Fruit fly (Drosophila melanogaster) Kc167 (cell line): Measurements from ENCODE around the gene twit.

Source experiments
- Myc ChIP-seq: fragments of >200 bp; optimal IDR thresholded peaks from 2 replicates; lab custom pipeline; 2017; ENCODE audit warnings: missing external identifiers
- Sin3A ChIP-seq: fragments of >200 bp; optimal IDR thresholded peaks from 2 replicates; lab custom pipeline; 2018; ENCODE audit warnings: missing external identifiers
- h ChIP-seq: fragments of >200 bp; optimal IDR thresholded peaks from 3 replicates; lab custom pipeline; 2018; ENCODE audit warnings: missing external identifiers
- insv ChIP-seq: fragments of >200 bp; optimal IDR thresholded peaks from 3 replicates; lab custom pipeline; 2018; ENCODE audit warnings: missing external identifiers
- psq ChIP-seq: fragments of >200 bp; optimal IDR thresholded peaks from 2 replicates; lab custom pipeline; 2017; ENCODE audit warnings: missing external identifiers
- ttk ChIP-seq: sonication (Bioruptor generic); optimal IDR thresholded peaks from 2 replicates; lab custom pipeline; 2017; ENCODE audit warnings: missing external identifiers

The twit gene

DNA sequence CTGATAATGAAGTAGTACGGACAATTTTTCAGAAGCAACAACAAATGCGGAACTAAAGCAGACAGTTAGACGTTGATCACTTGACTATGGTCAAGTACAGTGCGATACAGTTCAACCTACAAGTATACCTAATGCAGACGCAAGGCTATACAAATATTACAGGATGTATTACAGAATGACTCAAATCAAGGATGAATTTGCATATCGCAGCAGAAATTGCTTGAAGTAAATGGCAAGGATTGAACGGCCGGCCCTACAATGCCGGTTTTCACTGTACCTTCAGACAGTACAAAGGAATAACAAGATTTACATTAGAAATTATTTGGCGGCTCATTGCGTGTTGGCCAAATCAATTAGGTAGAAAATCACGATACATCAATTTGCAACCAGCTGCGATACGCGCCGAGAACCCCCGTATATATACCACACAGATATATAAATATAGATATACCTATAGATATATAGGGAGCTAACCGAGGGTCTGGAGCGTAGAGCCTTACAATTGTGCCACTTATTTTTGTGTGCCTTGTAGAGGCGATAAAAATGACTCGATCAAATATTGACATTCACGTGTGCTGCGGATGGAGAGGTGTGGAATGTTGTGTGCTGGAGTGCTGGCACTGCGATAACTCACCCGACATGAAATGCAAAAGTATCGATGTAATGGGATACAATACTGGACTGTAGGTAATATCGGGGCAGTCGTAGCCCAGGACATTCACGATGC is 29.1 kb downstream of the twit start:
- TF ChIP-seq h (no peak), insv (lab: Kevin White, UChicago) (no peak), psq (lab: Kevin White, UChicago) (no peak), ttk (lab: Kevin White, UChicago) (no peak), Sin3A (no peak), Myc (no peak)

- TF ChIP-seq psq (lab: Kevin White, UChicago) = no peak
Observed at dm6 chr2L:20883097-20883496, 30.7 kb downstream of the twit start.

- TF ChIP-seq insv (lab: Kevin White, UChicago) = no peak
- TF ChIP-seq psq (lab: Kevin White, UChicago) = no peak
- TF ChIP-seq ttk (lab: Kevin White, UChicago) = no peak
- TF ChIP-seq Sin3A = no peak
- no peak for TF ChIP-seq h
- no peak for TF ChIP-seq Myc
Observed at dm6 chr2L:20883624-20884220, 31.3 kb downstream of the twit start.

DNA sequence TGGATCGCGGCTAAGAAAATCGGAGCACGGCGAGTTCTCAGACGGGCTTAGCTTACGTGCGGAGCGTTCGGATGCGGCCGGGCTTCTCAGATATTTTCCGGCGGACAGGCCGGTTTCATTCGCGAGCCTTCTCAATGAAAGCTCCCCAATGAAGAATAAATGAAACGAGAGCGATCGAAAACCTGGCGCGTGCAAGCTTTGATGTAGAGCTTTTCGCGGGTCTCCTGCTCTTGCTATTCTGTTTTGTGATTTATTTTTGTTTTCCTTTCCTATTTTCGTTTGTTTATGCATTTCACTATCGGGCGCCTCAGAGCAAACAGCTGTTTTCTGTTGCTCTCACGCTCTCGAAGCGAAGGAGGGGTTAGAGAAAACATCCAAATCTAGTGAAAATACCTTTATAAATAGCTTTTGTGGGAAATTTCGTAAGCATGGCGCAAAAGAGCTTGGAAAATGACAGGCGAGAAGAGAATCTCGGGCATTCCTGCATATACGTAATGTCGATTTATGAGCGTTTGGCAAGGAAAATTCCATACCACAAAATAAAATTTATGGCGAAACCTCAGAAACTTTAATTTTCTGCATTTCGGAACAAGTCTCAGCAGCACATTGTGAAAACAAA is 33.6 kb downstream of the twit start:
- TF ChIP-seq h (no peak), Sin3A (no peak), Myc (no peak), insv (lab: Kevin White, UChicago) (no peak), psq (lab: Kevin White, UChicago) (no peak), ttk (lab: Kevin White, UChicago) (no peak)

DNA sequence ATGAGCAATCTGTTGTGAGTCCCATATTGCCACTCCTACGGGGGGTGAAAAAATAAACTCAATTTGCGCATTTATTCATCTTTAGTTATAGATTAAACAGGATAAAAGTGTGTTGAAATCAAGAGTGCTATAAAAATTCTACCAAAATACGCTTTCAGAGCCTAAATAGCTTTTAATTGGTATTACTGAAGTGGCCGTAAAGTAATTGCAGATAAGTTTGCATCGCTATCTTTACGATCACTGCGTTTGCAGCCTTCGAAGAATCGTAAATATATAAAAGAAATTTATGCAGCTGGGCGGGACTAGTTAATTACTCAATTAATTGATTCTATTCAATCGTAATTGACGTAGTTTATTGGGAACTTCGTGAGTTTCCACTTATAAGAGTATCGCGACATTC is 34.9 kb downstream of the twit start:
- TF ChIP-seq Myc = no peak
- TF ChIP-seq insv (lab: Kevin White, UChicago) = no peak
- TF ChIP-seq psq (lab: Kevin White, UChicago) = no peak

dm6 chr2L:20889857-20890606 is 37.7 kb downstream of the twit start:
- TF ChIP-seq Sin3A = no peak
- TF ChIP-seq insv (lab: Kevin White, UChicago) = no peak
- no peak for TF ChIP-seq Myc
- no peak for TF ChIP-seq h
- no peak for TF ChIP-seq ttk (lab: Kevin White, UChicago)

dm6 chr2L:20891188-20891587 is 38.8 kb downstream of the twit start:
- no peak for TF ChIP-seq psq (lab: Kevin White, UChicago)

dm6 chr2L:20896681-20897341 is 44.4 kb downstream of the twit start:
- TF ChIP-seq Myc = no peak
- TF ChIP-seq h = no peak
- TF ChIP-seq Sin3A = no peak
- no peak for TF ChIP-seq psq (lab: Kevin White, UChicago)
- TF ChIP-seq ttk (lab: Kevin White, UChicago) = no peak
- TF ChIP-seq insv (lab: Kevin White, UChicago) = no peak

- TF ChIP-seq psq (lab: Kevin White, UChicago) (no peak), h (no peak), Myc (no peak), ttk (lab: Kevin White, UChicago) (no peak), insv (lab: Kevin White, UChicago) (no peak), Sin3A (no peak)
Observed at dm6 chr2L:20898478-20899075, 46.2 kb downstream of the twit start.

- TF ChIP-seq psq (lab: Kevin White, UChicago) (no peak), Myc (no peak), ttk (lab: Kevin White, UChicago) (no peak), insv (lab: Kevin White, UChicago) (no peak), h (no peak), Sin3A (no peak)
Observed at dm6 chr2L:20904327-20904726, 51.9 kb downstream of the twit start.

dm6 chr2L:20905025-20905424 is 52.6 kb downstream of the twit start:
- TF ChIP-seq Sin3A (no peak), insv (lab: Kevin White, UChicago) (no peak)
